Worm (Caenorhabditis elegans) whole organism, L1 larva: ENCODE data around the gene gst-21.

Experiments used
- C34B4.2 ChIP-seq: sonication (generic microtip); optimal IDR thresholded peaks from 2 replicates; lab custom pipeline; 2017; ENCODE audit warnings: mild to moderate bottlenecking, missing genetic modification characterization, missing compliant biosample characterization
- aha-1 ChIP-seq: fragments of 150-350 bp; optimal IDR thresholded peaks from 2 replicates; lab custom pipeline; 2014; ENCODE audit warnings: missing biosample characterization, missing genetic modification characterization
- alr-1 ChIP-seq: fragments of 200-800 bp; sonication (Bioruptor generic); optimal IDR thresholded peaks from 2 replicates; lab custom pipeline; 2018; ENCODE audit warnings: borderline replicate concordance, mild to moderate bottlenecking, missing genetic modification characterization, missing compliant biosample characterization
- ceh-63 ChIP-seq: fragments of 200-800 bp; sonication (Bioruptor generic); optimal IDR thresholded peaks from 2 replicates; lab custom pipeline; 2018; ENCODE audit warnings: mild to moderate bottlenecking, missing genetic modification characterization, missing compliant biosample characterization
- ceh-8 ChIP-seq: fragments of 200-800 bp; sonication (Bioruptor generic); optimal IDR thresholded peaks from 2 replicates; lab custom pipeline; 2018; ENCODE audit warnings: mild to moderate bottlenecking, missing genetic modification characterization, moderate library complexity, missing compliant biosample characterization
- ceh-82 ChIP-seq, 3 experiments: fragments of 150-350 bp in 1 of 3; sonication (generic microtip) in 2 of 3; optimal IDR thresholded peaks; 2 replicates each; lab custom pipeline; 2014 to 2017; ENCODE audit warnings: missing biosample characterization in 3 of 3, missing genetic modification characterization in 3 of 3
- ceh-88 ChIP-seq: fragments of 200-800 bp; sonication (Bioruptor generic); IDR thresholded peaks from 2 replicates; pipeline ENCODE4 v1.3.6; 2022; ENCODE audit warnings: missing genetic modification characterization, missing compliant biosample characterization
- ceh-90 ChIP-seq: sonication (generic microtip); optimal IDR thresholded peaks from 2 replicates; lab custom pipeline; 2016; ENCODE audit warnings: missing genetic modification characterization, missing compliant biosample characterization
- ces-1 ChIP-seq: fragments of 150-350 bp; optimal IDR thresholded peaks from 2 replicates; lab custom pipeline; 2014; ENCODE audit warnings: missing biosample characterization, missing genetic modification reagents, missing genetic modification characterization
- dpl-1 ChIP-seq, 3 experiments: fragments of 150-350 bp in 2 of 3; sonication (generic microtip) in 1 of 3; optimal IDR thresholded peaks; 2 replicates each; lab custom pipeline; 2014 to 2017; ENCODE audit warnings: missing biosample characterization in 3 of 3, missing genetic modification characterization in 3 of 3, missing genetic modification reagents in 3 of 3
- dsc-1 ChIP-seq: sonication (generic microtip); optimal IDR thresholded peaks from 2 replicates; lab custom pipeline; 2016; ENCODE audit warnings: mild to moderate bottlenecking, missing genetic modification characterization, missing compliant biosample characterization
- elt-2 ChIP-seq: sonication (generic microtip); optimal IDR thresholded peaks from 2 replicates; lab custom pipeline; 2016; ENCODE audit warnings: missing genetic modification characterization, mild to moderate bottlenecking, inconsistent platforms, missing compliant biosample characterization, missing genetic modification reagents
- ets-5 ChIP-seq: fragments of 200-800 bp; sonication (Bioruptor generic); IDR thresholded peaks from 2 replicates; pipeline ENCODE4 v1.3.6; 2022; ENCODE audit warnings: missing genetic modification characterization, missing compliant biosample characterization
- fkh-10 ChIP-seq: sonication (generic microtip); optimal IDR thresholded peaks from 2 replicates; lab custom pipeline; 2017; ENCODE audit warnings: missing biosample characterization, missing genetic modification reagents, missing genetic modification characterization
- fos-1 ChIP-seq: fragments of 150-350 bp; optimal IDR thresholded peaks from 2 replicates; lab custom pipeline; 2014; ENCODE audit warnings: missing biosample characterization, missing genetic modification characterization
- hlh-17 ChIP-seq: fragments of 200-800 bp; sonication (Bioruptor generic); optimal IDR thresholded peaks from 2 replicates; lab custom pipeline; 2018; ENCODE audit warnings: missing genetic modification characterization, mild to moderate bottlenecking, missing compliant biosample characterization, moderate library complexity, borderline replicate concordance
- hpl-2 ChIP-seq: fragments of 150-350 bp; optimal IDR thresholded peaks from 2 replicates; lab custom pipeline; 2014; ENCODE audit warnings: missing biosample characterization, missing genetic modification reagents, missing genetic modification characterization
- lin-13 ChIP-seq: fragments of 150-350 bp; optimal IDR thresholded peaks from 2 replicates; lab custom pipeline; 2014; ENCODE audit warnings: missing biosample characterization, missing genetic modification reagents, missing genetic modification characterization
- lin-15B ChIP-seq: fragments of 150-350 bp; sonication (generic microtip); optimal IDR thresholded peaks from 3 replicates; lab custom pipeline; 2014; ENCODE audit warnings: missing biosample characterization, missing genetic modification characterization
- lsy-2 ChIP-seq, 2 experiments: fragments of 150-350 bp; optimal IDR thresholded peaks; 2 replicates each; lab custom pipeline; 2014; ENCODE audit warnings: missing biosample characterization in 2 of 2, missing genetic modification characterization in 2 of 2
- mab-9 ChIP-seq: fragments of 200-800 bp; sonication (Bioruptor generic); IDR thresholded peaks from 2 replicates; pipeline ENCODE4 v1.3.6; 2022; ENCODE audit warnings: missing genetic modification reagents, missing genetic modification characterization, missing compliant biosample characterization
- mdl-1 ChIP-seq, 2 experiments: fragments of 150-350 bp; optimal IDR thresholded peaks; 2 replicates each; lab custom pipeline; 2014 to 2017; ENCODE audit warnings: missing biosample characterization in 2 of 2, missing genetic modification characterization in 2 of 2, inconsistent platforms in 1 of 2
- mep-1 ChIP-seq: fragments of 150-350 bp; optimal IDR thresholded peaks from 2 replicates; lab custom pipeline; 2014; ENCODE audit warnings: missing biosample characterization, missing genetic modification characterization
- nhr-11 ChIP-seq: fragments of 150-350 bp; optimal IDR thresholded peaks from 2 replicates; lab custom pipeline; 2014; ENCODE audit warnings: missing biosample characterization, missing genetic modification characterization
- nhr-19 ChIP-seq: fragments of 200-800 bp; sonication (Bioruptor generic); conservative IDR thresholded peaks from 2 replicates; pipeline ENCODE4 v1.3.6; 2022; ENCODE audit warnings: missing genetic modification characterization, missing compliant biosample characterization
- nhr-28 ChIP-seq: fragments of 150-350 bp; optimal IDR thresholded peaks from 2 replicates; lab custom pipeline; 2014; ENCODE audit warnings: missing biosample characterization, missing genetic modification characterization
- nhr-47 ChIP-seq: sonication (generic microtip); optimal IDR thresholded peaks from 2 replicates; lab custom pipeline; 2016; ENCODE audit warnings: mild to moderate bottlenecking, missing genetic modification characterization, moderate library complexity, missing compliant biosample characterization
- nhr-71 ChIP-seq: sonication (generic microtip); optimal IDR thresholded peaks from 2 replicates; lab custom pipeline; 2016; ENCODE audit warnings: mild to moderate bottlenecking, missing genetic modification characterization, moderate library complexity, missing compliant biosample characterization
- nhr-85 ChIP-seq: sonication (generic microtip); peaks from one replicate; lab custom pipeline; 2016; ENCODE audit warnings: missing genetic modification characterization, inconsistent platforms, missing compliant biosample characterization
- nhr-90 ChIP-seq: sonication (generic microtip); optimal IDR thresholded peaks from 2 replicates; lab custom pipeline; 2016; ENCODE audit warnings: mild to moderate bottlenecking, missing genetic modification characterization, missing compliant biosample characterization; ENCODE audit not compliant: poor library complexity
- pax-3 ChIP-seq: fragments of 200-800 bp; sonication (Bioruptor generic); optimal IDR thresholded peaks from 2 replicates; lab custom pipeline; 2018; ENCODE audit warnings: mild to moderate bottlenecking, missing genetic modification characterization, moderate library complexity, missing compliant biosample characterization
- pqm-1 ChIP-seq: sonication (generic microtip); optimal IDR thresholded peaks from 3 replicates; lab custom pipeline; 2017; ENCODE audit warnings: missing biosample characterization, missing genetic modification characterization
- rnt-1 ChIP-seq: sonication (generic microtip); optimal IDR thresholded peaks from 2 replicates; lab custom pipeline; 2016; ENCODE audit warnings: mild to moderate bottlenecking, missing genetic modification characterization, moderate library complexity, missing compliant biosample characterization
- skn-1 ChIP-seq: fragments of 150-350 bp; optimal IDR thresholded peaks from 2 replicates; lab custom pipeline; 2014; ENCODE audit warnings: missing biosample characterization, missing genetic modification characterization
- sptf-1 ChIP-seq: fragments of 150-350 bp; optimal IDR thresholded peaks from 2 replicates; lab custom pipeline; 2014; ENCODE audit warnings: missing biosample characterization, missing genetic modification characterization
- swsn-7 ChIP-seq: sonication (generic microtip); optimal IDR thresholded peaks from 2 replicates; lab custom pipeline; 2016; ENCODE audit warnings: missing genetic modification characterization, missing compliant biosample characterization
- unc-30 ChIP-seq: sonication (generic microtip); optimal IDR thresholded peaks from 2 replicates; lab custom pipeline; 2017; ENCODE audit warnings: missing biosample characterization, missing genetic modification characterization
- unc-62 ChIP-seq: fragments of 150-350 bp; optimal IDR thresholded peaks from 2 replicates; lab custom pipeline; 2014; ENCODE audit warnings: missing biosample characterization, missing genetic modification reagents, missing genetic modification characterization
- unc-86 ChIP-seq: sonication (generic microtip); optimal IDR thresholded peaks from 2 replicates; lab custom pipeline; 2016; ENCODE audit warnings: missing genetic modification characterization, missing compliant biosample characterization
- unc-98 ChIP-seq: fragments of 200-800 bp; sonication (Bioruptor generic); IDR thresholded peaks from 2 replicates; pipeline ENCODE4 v1.3.6; 2022; ENCODE audit warnings: missing genetic modification characterization, missing compliant biosample characterization
- vab-15 ChIP-seq: sonication (generic microtip); optimal IDR thresholded peaks from 2 replicates; lab custom pipeline; 2017; ENCODE audit warnings: missing genotype, mild to moderate bottlenecking, missing genetic modification characterization, missing compliant biosample characterization
- xbp-1 ChIP-seq: sonication (generic microtip); optimal IDR thresholded peaks from 2 replicates; lab custom pipeline; 2016; ENCODE audit warnings: missing genetic modification characterization, missing compliant biosample characterization
- zip-4 ChIP-seq: fragments of 200-800 bp; sonication (Bioruptor generic); optimal IDR thresholded peaks from 2 replicates; lab custom pipeline; 2018; ENCODE audit warnings: mild to moderate bottlenecking, missing genetic modification characterization, moderate library complexity, missing compliant biosample characterization

The gst-21 gene

DNA sequence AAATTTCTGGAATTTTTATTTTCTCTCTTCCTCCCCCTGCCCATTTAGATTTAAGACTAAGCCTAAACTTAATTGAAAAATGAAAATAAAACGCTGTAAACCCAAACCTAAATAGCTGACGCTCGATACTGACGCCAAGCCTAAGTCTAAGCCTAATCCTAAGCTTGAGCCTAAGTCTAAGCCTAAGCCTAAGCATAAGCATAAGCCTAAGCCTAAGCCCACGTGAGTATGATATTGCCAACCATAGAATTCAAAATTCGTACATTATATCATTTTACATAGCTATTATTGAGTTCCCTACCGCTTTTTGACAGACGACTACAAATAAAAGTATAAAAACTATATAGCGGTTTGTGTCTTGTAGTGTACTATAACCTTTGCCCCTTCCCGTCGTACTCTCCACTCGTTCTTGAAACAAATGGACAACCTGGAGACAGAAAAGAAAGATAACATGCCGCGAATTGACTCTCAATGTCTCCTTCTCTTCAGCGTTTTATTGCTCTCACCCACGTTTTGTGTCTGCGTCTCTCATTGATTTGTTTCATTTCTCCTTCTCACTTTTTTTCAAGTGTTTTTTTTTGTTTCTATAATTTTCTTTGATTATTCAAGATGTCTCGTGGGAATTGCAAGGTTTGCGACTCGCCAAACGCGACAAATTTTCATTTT, 11.5 kb upstream of the gst-21 start, which contains the start of gene nhr-256 (continued):
- TF ChIP-seq fos-1 (tag; lab: Kevin White, UChicago) = peak; percentile 38
- TF ChIP-seq lin-15B (tag; lab: Kevin White, UChicago) = no peak
- no peak for TF ChIP-seq pqm-1 (tag; lab: Kevin White, UChicago)
- peak; percentile 85 for TF ChIP-seq elt-2 (tag; lab: Kevin White, UChicago)
- peak; percentile 84 for TF ChIP-seq nhr-85 (tag; lab: Kevin White, UChicago)
- TF ChIP-seq unc-98 (GFP tag; lab: Robert Waterston, UW) = no peak
- no peak for TF ChIP-seq unc-30 (tag; lab: Kevin White, UChicago)
- TF ChIP-seq fkh-10 (GFP tag; lab: Kevin White, UChicago) = no peak
- TF ChIP-seq hpl-2 (GFP tag; lab: Kevin White, UChicago) = peak; percentile 4
- TF ChIP-seq nhr-28 (tag; lab: Kevin White, UChicago) = peak; percentile 50
- no peak for TF ChIP-seq ceh-88 (GFP tag; lab: Robert Waterston, UW)
- TF ChIP-seq unc-86 (tag; lab: Kevin White, UChicago) = no peak
- TF ChIP-seq sptf-1 (tag; lab: Kevin White, UChicago) = no peak
- peak; percentile 84 for TF ChIP-seq nhr-71 (tag; lab: Kevin White, UChicago)
- TF ChIP-seq mdl-1 (tag; optimal IDR thresholded peaks at IDR 0.05; lab: Kevin White, UChicago) = peak in 1 of 2 experiments; percentile 71
- no peak for TF ChIP-seq pax-3 (tag; lab: Kevin White, UChicago)
- TF ChIP-seq vab-15 = no peak
- TF ChIP-seq dpl-1 (GFP tag; optimal IDR thresholded peaks at IDR 0.05; lab: Kevin White, UChicago) = peak; percentile 40 to 55 (median 48)
- peak; percentile 61 for TF ChIP-seq mep-1 (tag; lab: Kevin White, UChicago)
- TF ChIP-seq lsy-2 (tag; optimal IDR thresholded peaks at IDR 0.05; lab: Kevin White, UChicago) = peak; percentile 50 to 75
- peak; percentile 35 for TF ChIP-seq nhr-11 (tag; lab: Kevin White, UChicago)
- TF ChIP-seq ets-5 (GFP tag; lab: Robert Waterston, UW) = no peak
- no peak for TF ChIP-seq alr-1 (tag; lab: Kevin White, UChicago)
- peak; percentile 37 for TF ChIP-seq skn-1 (tag; lab: Kevin White, UChicago)
- peak; percentile 2 to 34 (median 13) for TF ChIP-seq ceh-82 (tag; optimal IDR thresholded peaks at IDR 0.05; lab: Kevin White, UChicago)
- TF ChIP-seq xbp-1 = peak; percentile 27
- no peak for TF ChIP-seq zip-4
- no peak for TF ChIP-seq hlh-17 (GFP tag; lab: Kevin White, UChicago)
- TF ChIP-seq C34B4.2 (tag; lab: Kevin White, UChicago) = no peak
- peak; percentile 40 for TF ChIP-seq dsc-1 (tag; lab: Kevin White, UChicago)
- TF ChIP-seq nhr-90 (tag; lab: Kevin White, UChicago) = peak; percentile 68
- no peak for TF ChIP-seq unc-62 (GFP tag; lab: Kevin White, UChicago)
- no peak for TF ChIP-seq aha-1 (tag; lab: Kevin White, UChicago)
- no peak for TF ChIP-seq ceh-90 (tag; lab: Kevin White, UChicago)
- no peak for TF ChIP-seq mab-9 (GFP tag; lab: Robert Waterston, UW)
- peak; percentile 62 for TF ChIP-seq nhr-47
- TF ChIP-seq rnt-1 = peak; percentile 60
- TF ChIP-seq ceh-63 (GFP tag; lab: Kevin White, UChicago) = no peak
- no peak for TF ChIP-seq ces-1 (GFP tag; lab: Kevin White, UChicago)
- peak; percentile 54 for TF ChIP-seq swsn-7 (tag; lab: Kevin White, UChicago)
- no peak for TF ChIP-seq ceh-8 (GFP tag; lab: Kevin White, UChicago)
- no peak for TF ChIP-seq lin-13
- peak; percentile 72 for TF ChIP-seq nhr-19
